Worm (Caenorhabditis elegans) whole organism, dauer: Measurements from ENCODE around the gene Y46H3D.1.

ENCODE experiments used
- unc-62 ChIP-seq: sonication (generic microtip); optimal IDR thresholded peaks from 2 replicates; lab custom pipeline; 2017; ENCODE audit warnings: missing biosample characterization, missing genetic modification reagents, missing genetic modification characterization

Y46H3D.1 gene

ce11 chrV:1631148-1631547 is 11.2 kb upstream of the Y46H3D.1 start, which contains the start of gene Y46H3D.8:
Y46H3D.8 (minus strand) TSS chrV:1631248.
- TF ChIP-seq unc-62 (GFP tag; lab: Kevin White, UChicago) = no peak

DNA sequence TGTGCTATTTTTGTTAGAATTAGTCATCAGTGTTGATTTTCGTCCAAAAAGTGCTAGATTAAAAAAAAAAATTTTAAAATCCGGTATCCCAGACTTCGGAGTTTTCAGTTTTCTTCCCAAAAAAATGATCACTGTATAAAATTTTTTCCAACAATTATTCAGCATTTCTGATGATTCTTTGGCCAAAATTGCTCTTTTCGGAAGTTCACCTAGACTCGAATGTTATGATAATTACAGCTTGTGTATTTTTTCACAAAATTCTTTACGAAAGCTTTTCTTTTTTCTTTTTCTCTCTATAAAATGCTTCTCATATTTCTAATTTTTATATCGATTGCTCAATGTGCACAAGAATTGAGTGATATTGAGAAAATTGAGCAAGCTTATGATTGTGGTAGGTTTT is 10.6 kb upstream of the Y46H3D.1 start, which contains the start of gene irld-17:
irld-17 (plus strand) TSS at position 301 of the 400 bp plus-strand sequence.
- TF ChIP-seq unc-62 (GFP tag; lab: Kevin White, UChicago) = no peak

DNA sequence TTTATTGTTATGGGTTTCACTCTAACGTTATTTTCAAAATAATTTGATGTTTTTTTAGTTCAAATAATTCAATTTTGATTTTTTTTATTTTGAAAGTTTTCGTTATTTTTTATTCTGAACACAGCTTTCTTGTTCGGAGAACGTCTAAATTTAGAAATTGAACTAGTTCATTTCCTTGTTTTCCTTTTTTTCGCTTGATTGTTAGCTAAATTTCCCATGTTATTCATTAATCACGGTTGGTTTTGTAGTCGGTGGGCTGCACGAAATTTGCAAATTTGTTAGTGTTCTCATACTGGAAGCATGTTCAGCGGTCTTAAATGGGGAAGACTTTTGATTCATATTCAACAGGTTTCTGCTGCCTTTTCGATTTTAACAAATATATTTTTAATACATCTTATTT is 6.4 kb upstream of the Y46H3D.1 start, which contains the start of gene str-222:
str-222 (plus strand) TSS at position 301 of the 400 bp plus-strand sequence.
- TF ChIP-seq unc-62 (GFP tag; lab: Kevin White, UChicago) = no peak

- no peak for TF ChIP-seq unc-62 (GFP tag; lab: Kevin White, UChicago)
Observed at ce11 chrV:1640008-1640407, 2.3 kb upstream of the Y46H3D.1 start, which contains the start of gene str-221. str-221 (plus strand) TSS chrV:1640308.

DNA sequence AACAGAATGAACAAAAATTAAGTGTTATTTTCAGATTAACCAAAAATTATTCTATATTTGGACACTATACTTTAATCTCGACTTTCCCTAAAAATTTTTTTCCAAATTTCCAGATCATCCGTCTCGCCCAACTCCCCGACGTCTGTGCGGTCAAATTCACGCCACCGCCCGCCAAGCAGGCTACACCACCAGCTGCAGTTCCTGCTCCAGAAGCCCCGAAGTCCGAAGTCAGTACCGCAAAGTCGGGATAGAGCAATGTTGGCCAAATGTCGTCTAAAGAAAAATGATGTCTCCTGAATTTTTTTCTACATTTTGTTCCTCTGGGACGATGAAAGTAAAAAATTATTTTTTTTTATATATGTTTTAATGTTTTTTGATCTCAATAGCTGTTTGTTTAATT is 469 bp downstream of the Y46H3D.1 start:
- no peak for TF ChIP-seq unc-62 (GFP tag; lab: Kevin White, UChicago)

DNA sequence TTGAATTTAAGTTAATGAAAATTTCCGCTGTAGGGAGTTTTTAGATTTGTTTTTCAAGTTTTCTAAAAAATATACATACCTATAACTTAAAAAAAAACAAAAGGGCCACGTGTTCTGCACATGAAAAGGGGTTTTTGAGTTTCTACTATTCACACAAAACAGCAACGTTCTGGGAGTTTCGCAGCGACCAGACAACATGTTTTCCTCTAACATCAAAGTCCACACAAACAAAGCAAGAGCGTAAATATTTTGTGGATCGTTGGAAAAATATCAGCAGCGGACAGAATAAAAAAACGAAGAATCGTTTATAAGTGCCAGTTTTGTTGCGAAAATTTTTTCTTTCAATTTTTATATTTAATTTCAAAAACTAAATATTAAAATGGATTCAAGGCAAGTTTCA is 1.6 kb downstream of the Y46H3D.1 start, which contains the start of gene alh-2:
alh-2 (plus strand) TSS at position 284 of the 400 bp plus-strand sequence.
- no peak for TF ChIP-seq unc-62 (GFP tag; lab: Kevin White, UChicago)

- TF ChIP-seq unc-62 (GFP tag; lab: Kevin White, UChicago) = no peak
Observed at ce11 chrV:1648000-1648399, 5.7 kb downstream of the Y46H3D.1 start, which contains the start of gene irld-45. irld-45 (plus strand) TSS chrV:1648300.

DNA sequence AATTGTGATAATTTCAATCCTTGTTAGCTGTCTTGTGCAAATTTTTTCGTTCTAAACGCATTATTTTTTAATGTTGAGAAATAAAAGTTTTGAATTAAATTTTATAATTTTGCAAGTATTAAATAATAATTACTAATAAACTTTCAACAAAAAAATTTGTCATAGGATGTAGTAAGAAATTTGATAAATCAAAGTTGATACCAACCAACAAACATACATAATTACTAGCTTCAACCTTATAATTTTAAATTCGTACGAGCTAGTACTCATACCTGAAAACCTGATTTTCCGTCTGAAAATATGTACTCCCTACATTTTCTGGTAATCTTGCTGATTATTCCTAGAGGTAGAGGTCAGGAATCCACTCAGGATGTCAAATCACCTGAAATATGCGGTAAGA is 8.7 kb downstream of the Y46H3D.1 start, which contains the start of gene irld-44:
irld-44 (plus strand) TSS at position 301 of the 400 bp plus-strand sequence.
- no peak for TF ChIP-seq unc-62 (GFP tag; lab: Kevin White, UChicago)

DNA sequence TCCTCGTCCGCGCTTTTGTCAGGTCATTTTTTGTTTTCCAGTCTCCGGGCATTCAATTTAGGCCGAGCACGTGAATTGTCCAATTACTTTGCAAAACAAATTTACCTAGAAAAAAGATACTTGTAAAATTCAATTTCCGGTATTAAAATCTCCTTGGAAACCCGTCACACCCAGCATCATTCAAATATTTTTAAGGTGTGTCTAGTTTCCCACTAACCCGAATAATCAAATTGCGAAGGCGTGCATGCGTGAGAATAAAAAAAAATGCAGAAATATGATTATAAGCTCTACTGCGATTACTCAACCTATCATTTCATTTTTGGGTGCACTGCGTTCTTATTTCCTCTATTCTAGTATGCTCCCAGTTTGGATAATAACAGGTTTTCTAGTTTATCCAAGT is 12.5 kb downstream of the Y46H3D.1 start, which contains the start of gene irld-11:
irld-11 (plus strand) TSS at position 301 of the 400 bp plus-strand sequence.
- TF ChIP-seq unc-62 (GFP tag; lab: Kevin White, UChicago) = no peak

DNA sequence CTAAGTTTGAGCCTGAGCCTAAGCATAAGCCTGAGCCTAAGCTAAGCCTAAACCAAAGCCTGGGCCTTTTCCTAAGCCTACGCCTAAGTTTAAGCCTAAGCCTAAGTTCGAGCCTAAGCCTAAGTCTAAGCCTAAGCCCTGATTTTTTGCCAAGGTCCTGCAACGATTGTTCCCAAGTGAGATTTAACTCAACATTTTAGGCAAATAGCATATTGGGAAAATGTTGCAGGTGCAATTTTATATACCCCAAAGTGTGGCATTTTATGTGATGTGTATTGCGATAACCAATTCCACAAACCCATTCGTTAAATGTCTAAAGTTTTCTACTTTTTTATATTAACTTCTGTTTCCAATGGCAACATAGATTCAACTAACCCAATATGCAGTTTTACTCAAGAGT is 20.0 kb downstream of the Y46H3D.1 start, which contains the start of gene irld-40:
irld-40 (plus strand) TSS at position 301 of the 400 bp plus-strand sequence.
- no peak for TF ChIP-seq unc-62 (GFP tag; lab: Kevin White, UChicago)

DNA sequence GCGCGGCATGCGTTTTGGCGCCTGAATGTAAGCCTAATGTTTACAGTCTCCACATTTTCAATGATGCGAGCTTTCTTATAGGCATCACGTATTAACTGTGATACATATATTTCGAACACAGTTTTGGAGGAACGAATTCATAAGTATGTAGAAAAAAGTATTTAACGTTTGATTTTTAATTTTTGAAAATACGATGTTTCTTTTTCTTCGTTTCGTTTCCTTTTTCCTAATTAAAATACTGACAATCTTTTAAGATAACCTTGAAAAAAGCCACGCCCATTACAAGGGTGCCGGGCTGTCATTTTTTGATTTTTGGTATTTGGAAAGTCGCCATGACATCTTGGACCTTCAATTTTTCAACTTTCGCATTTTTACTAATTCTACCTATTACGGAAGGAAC is 22.6 kb downstream of the Y46H3D.1 start, which contains the start of gene K04F1.9:
K04F1.9 (plus strand) TSS at position 301 of the 400 bp plus-strand sequence.
- TF ChIP-seq unc-62 (GFP tag; lab: Kevin White, UChicago) = no peak

- no peak for TF ChIP-seq unc-62 (GFP tag; lab: Kevin White, UChicago)
Observed at ce11 chrV:1666904-1667303, 24.6 kb downstream of the Y46H3D.1 start, which contains the start of gene K04F1.8. K04F1.8 (plus strand) TSS chrV:1667204.

DNA sequence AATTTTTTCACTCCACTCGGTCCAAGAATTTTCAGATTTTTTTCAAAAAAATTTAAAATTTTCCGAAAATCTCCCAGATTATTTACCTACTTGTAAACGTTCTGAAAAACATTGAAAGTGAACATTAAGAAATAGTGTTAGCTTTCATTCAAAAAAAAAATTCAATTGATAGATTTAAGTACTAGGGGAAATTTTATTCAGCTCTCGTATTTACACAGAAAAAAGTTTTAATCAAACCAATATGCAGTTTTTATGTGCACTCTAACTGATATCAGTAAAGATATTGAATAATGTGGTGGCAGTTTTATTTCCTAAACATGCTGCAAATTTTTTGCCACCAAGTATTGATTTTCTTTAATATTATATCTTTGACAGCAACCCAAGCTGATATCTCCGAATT is 25.9 kb downstream of the Y46H3D.1 start, which contains the start of gene irld-42:
irld-42 (plus strand) TSS at position 301 of the 400 bp plus-strand sequence.
- no peak for TF ChIP-seq unc-62 (GFP tag; lab: Kevin White, UChicago)

DNA sequence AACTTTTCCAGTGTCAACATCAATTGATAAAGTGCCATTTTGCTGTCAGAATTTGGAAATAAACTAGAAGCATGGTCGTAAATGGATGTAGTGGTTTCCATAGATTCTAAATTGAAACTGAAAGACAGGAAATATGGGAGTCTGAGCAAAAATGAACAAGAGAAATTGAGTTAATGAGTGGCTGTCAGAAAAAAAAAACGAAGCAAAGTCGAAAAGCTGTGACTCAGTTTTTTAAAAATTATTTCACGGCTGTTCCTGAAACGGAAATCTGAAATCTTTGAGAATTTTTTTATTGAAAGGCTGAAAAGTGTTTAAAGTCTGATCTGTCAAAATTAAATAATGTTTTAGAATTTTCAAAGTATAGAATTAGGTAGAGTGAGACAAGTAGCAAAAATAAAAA is 35.9 kb downstream of the Y46H3D.1 start, which contains the start of gene srw-98:
srw-98 (minus strand) TSS at position 101 of the 400 bp plus-strand sequence.
- TF ChIP-seq unc-62 (GFP tag; lab: Kevin White, UChicago) = no peak

ce11 chrV:1680770-1681169 is 38.5 kb downstream of the Y46H3D.1 start, which contains the start of gene srw-91:
srw-91 (minus strand) TSS chrV:1680870.
- TF ChIP-seq unc-62 (GFP tag; lab: Kevin White, UChicago) = no peak

ce11 chrV:1682279-1682678 is 40.0 kb downstream of the Y46H3D.1 start, which contains the start of gene srh-3:
srh-3 (plus strand) TSS chrV:1682579.
- TF ChIP-seq unc-62 (GFP tag; lab: Kevin White, UChicago) = no peak

DNA sequence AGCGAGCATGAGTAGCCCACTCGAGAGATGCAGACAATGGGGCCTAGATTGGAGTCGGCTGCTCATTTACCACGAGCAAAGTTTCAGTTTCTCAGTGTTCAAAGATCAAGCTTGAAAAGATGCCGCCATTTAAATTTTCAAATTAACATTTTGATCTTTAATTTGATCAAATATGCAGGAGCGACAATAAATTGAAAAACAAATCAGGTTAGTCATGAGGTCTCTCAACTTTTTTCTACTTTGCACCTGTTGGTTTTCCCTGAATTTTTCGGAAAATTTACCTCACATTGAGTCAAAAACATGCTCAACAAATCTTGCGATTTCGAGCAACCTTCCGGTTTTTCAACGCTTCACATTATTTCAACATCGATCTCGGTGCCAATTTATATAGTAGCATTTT is 43.0 kb downstream of the Y46H3D.1 start, which contains the start of gene srh-5:
srh-5 (plus strand) TSS at position 301 of the 400 bp plus-strand sequence.
- no peak for TF ChIP-seq unc-62 (GFP tag; lab: Kevin White, UChicago)
